Worm (Caenorhabditis elegans) whole organism, midembryonic: ENCODE measurements around the gene CD4.8.

Experiments
- T22C8.4 ChIP-seq: fragments of 200-800 bp; sonication (Bioruptor generic); IDR thresholded peaks from 2 replicates; pipeline ENCODE4 v1.3.6; 2022; ENCODE audit warnings: missing genetic modification characterization, missing compliant biosample characterization
- cog-1 ChIP-seq: sonication (generic microtip); optimal IDR thresholded peaks from 2 replicates; lab custom pipeline; 2016; ENCODE audit warnings: missing genetic modification characterization, missing compliant biosample characterization
- flt-1 ChIP-seq: fragments of 200-800 bp; sonication (Bioruptor generic); IDR thresholded peaks from 2 replicates; pipeline ENCODE4 v1.3.6; 2022; ENCODE audit warnings: missing genetic modification characterization, missing compliant biosample characterization
- klf-2 ChIP-seq: fragments of 200-800 bp; sonication (Bioruptor generic); conservative IDR thresholded peaks from 2 replicates; pipeline ENCODE4 v1.3.6; 2022; ENCODE audit warnings: missing genetic modification reagents, missing genetic modification characterization, missing compliant biosample characterization
- med-1 ChIP-seq: sonication (generic microtip); optimal IDR thresholded peaks from 2 replicates; lab custom pipeline; 2017; ENCODE audit warnings: missing genetic modification characterization, mild to moderate bottlenecking, missing compliant biosample characterization, antibody characterized with exemption, missing genetic modification reagents; ENCODE audit not compliant: insufficient read depth
- ref-1 ChIP-seq: fragments of 200-800 bp; sonication (Bioruptor generic); conservative IDR thresholded peaks from 2 replicates; pipeline ENCODE4 v1.3.6; 2022; ENCODE audit warnings: missing genetic modification reagents, missing genetic modification characterization, missing compliant biosample characterization
- tab-1 ChIP-seq: fragments of 200-800 bp; sonication (Bioruptor generic); IDR thresholded peaks from 2 replicates; pipeline ENCODE4 v1.3.6; 2022; ENCODE audit warnings: missing genetic modification characterization, missing compliant biosample characterization
- ztf-23 ChIP-seq: fragments of 200-800 bp; sonication (Bioruptor generic); IDR thresholded peaks from 2 replicates; pipeline ENCODE4 v1.3.6; 2022; ENCODE audit warnings: missing genetic modification reagents, missing genetic modification characterization, missing compliant biosample characterization
- ztf-29 ChIP-seq: fragments of 200-800 bp; sonication (Bioruptor generic); IDR thresholded peaks from 2 replicates; pipeline ENCODE4 v1.3.6; 2022; ENCODE audit warnings: missing genetic modification reagents, missing genetic modification characterization, missing compliant biosample characterization

Gene CD4.8

ce11 chrV:5614724-5615123, 13.6 kb upstream of the CD4.8 start, which contains the start of gene M03E7.3:
Gene M03E7.3, plus strand, starts transcription at chrV:5615024.
- no peak for TF ChIP-seq T22C8.4
- TF ChIP-seq ztf-23: no peak
- no peak for TF ChIP-seq flt-1 (GFP tag; lab: Robert Waterston, UW)
- no peak for TF ChIP-seq med-1 (GFP tag; lab: Kevin White, UChicago)
- TF ChIP-seq cog-1 (tag; lab: Kevin White, UChicago): no peak
- TF ChIP-seq ref-1 (GFP tag; lab: Robert Waterston, UW): no peak
- no peak for TF ChIP-seq klf-2 (GFP tag; lab: Robert Waterston, UW)
- TF ChIP-seq tab-1 (GFP tag; lab: Robert Waterston, UW): no peak
- TF ChIP-seq ztf-29: no peak

ce11 chrV:5613109-5613508, 11.9 kb upstream of the CD4.8 start, which contains the start of gene lrpc-1:
Gene lrpc-1, minus strand, starts transcription at chrV:5613209.
- TF ChIP-seq med-1 (GFP tag; lab: Kevin White, UChicago): no peak
- 0 out of 2 replicates have a peak, but pooled peaks have one; percentile 13 for TF ChIP-seq ztf-23

DNA sequence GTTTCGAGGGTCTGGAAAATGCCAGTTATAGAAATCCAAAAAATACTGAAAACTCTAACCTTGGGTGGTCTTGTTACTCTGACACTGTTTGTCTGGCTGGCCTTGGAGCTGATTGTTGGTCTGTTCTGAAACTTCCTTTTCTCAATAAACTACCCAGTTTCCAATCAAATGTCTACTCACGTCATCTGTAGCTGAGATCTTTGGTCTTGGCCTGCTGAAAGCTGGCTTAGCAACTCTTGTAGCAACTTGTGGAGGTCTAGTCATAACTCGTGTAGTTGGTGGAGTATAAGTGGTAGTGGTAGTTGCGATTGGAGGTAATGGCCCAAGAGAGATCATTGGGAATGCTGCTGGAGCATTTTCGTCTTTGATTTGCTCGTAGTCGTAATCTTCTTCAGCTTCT, 9.0 kb upstream of the CD4.8 start:
- no peak for TF ChIP-seq cog-1 (tag; lab: Kevin White, UChicago)
- no peak for TF ChIP-seq T22C8.4
- TF ChIP-seq med-1 (GFP tag; lab: Kevin White, UChicago): no peak
- TF ChIP-seq flt-1 (GFP tag; lab: Robert Waterston, UW): no peak
- TF ChIP-seq ztf-23: no peak

DNA sequence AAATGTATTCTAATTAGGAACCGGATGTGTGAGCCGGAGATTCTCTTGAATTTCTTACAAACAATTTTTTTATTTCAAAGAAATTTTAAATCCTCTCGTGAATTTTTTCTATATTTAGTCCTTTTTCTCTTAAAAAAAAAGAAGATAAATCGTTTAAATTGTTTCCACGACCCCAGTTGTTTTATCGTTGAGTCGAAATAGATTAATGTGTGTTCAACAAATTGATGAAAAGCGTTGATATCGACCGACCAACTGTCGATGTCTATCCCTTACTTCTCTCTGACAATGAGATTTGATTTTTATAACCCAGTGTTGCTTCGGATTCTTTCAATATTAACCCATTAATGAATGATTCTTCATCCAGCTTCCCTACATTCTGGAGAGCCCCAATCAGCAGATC, 5.1 kb upstream of the CD4.8 start, which contains the start of gene CD4.1:
Gene CD4.1, plus strand, starts transcription at position 301 of the 400 bp plus-strand sequence.
- TF ChIP-seq med-1 (GFP tag; lab: Kevin White, UChicago): no peak
- no peak for TF ChIP-seq ztf-23
- no peak for TF ChIP-seq T22C8.4
- TF ChIP-seq ztf-29: no peak
- TF ChIP-seq ref-1 (GFP tag; lab: Robert Waterston, UW): no peak
- TF ChIP-seq tab-1 (GFP tag; lab: Robert Waterston, UW): no peak
- no peak for TF ChIP-seq flt-1 (GFP tag; lab: Robert Waterston, UW)

DNA sequence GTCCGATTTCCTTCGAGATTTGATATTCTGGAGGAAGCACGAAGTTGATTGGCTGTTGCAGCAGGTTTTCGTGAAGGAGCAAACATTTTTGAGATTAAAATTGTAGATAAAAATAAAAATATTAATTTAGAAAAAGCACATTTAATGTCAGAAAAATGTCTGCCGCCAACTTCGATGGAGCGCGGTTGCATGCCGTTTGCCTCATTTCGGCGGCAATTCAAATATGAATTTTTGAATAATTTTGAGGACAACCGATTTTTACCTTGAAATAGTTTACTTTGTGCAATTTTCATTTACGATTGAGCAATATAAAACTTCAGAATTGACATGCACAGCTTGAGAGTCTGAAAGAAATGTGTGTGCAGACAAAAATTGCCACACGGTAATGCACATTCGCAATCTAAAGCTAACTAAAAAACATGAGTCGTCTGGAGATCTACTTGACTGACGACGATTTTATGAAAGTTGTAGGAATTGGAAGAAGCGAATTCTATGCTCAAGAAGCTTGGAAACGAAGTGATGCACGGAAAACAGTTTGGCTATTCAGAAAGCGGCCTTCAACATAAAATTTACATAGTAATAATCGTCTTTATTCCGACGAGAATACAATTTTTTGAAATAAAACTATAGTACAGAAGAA, 4.7 kb downstream of the CD4.8 start, which contains the start of gene zhit-1:
Gene zhit-1, minus strand, starts transcription at position 161 of the 640 bp plus-strand sequence.
- TF ChIP-seq klf-2 (GFP tag; lab: Robert Waterston, UW) (no peak), med-1 (GFP tag; lab: Kevin White, UChicago) (no peak), flt-1 (GFP tag; lab: Robert Waterston, UW) (no peak), T22C8.4 (no peak), tab-1 (GFP tag; lab: Robert Waterston, UW) (no peak), ztf-29 (no peak), ztf-23 (no peak), ref-1 (GFP tag; lab: Robert Waterston, UW) (no peak), cog-1 (tag; lab: Kevin White, UChicago) (no peak)

ce11 chrV:5594315-5594714, 6.8 kb downstream of the CD4.8 start, which contains the start of gene crn-2:
Gene crn-2, plus strand, starts transcription at chrV:5594615.
- no peak for TF ChIP-seq flt-1 (GFP tag; lab: Robert Waterston, UW)
- TF ChIP-seq ztf-23: no peak
- no peak for TF ChIP-seq cog-1 (tag; lab: Kevin White, UChicago)
- TF ChIP-seq tab-1 (GFP tag; lab: Robert Waterston, UW): no peak
- TF ChIP-seq ref-1 (GFP tag; lab: Robert Waterston, UW): no peak
- no peak for TF ChIP-seq T22C8.4
- no peak for TF ChIP-seq klf-2 (GFP tag; lab: Robert Waterston, UW)
- TF ChIP-seq ztf-29: no peak
- no peak for TF ChIP-seq med-1 (GFP tag; lab: Kevin White, UChicago)

DNA sequence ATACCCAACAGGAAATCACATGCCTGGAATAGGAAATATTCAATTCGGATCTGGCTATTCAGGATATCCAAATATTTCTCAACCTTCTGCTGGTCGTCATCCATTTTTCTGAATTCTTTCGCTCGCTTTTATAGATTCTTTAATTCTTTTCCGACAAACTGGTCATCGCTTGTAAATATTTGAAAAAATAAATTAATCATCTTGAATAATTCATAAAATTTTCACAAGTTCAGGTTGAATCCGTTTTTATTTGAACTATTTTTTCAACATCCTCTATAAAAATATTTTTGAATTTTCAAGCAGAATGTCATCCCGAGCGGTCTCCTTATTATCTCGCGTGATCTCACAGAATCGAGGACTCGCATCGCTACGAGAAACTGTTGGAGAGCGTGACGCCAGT, 7.8 kb downstream of the CD4.8 start, which contains the start of gene mrpl-48:
Gene mrpl-48, plus strand, starts transcription at position 301 of the 400 bp plus-strand sequence.
- TF ChIP-seq T22C8.4 (no peak), tab-1 (GFP tag; lab: Robert Waterston, UW) (no peak), klf-2 (GFP tag; lab: Robert Waterston, UW) (no peak)

DNA sequence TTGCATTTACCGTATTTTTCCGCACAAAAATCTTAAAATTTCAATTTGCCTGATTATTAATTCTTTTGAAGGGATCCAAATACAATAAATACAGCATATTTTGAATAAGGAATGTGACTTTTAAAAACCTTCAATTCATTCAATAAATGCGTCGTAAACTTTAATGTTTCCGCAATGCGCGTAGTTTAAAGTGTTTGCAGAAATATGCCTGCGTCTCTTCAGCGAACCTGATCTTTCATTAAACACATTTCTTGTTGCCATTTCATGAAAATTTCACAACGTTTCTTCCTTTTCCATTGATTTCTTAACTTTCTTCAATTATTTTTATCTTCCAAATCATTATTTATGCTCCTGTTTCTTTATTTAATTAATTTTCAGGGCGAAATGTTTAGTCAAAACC, 8.8 kb downstream of the CD4.8 start, which contains the start of gene vps-37:
Gene vps-37, plus strand, starts transcription at position 378 of the 400 bp plus-strand sequence.
- TF ChIP-seq ref-1 (GFP tag; lab: Robert Waterston, UW) (no peak), ztf-23 (peak; percentile 41; the same call in 1 of the 2 replicates), ztf-29 (no peak), tab-1 (GFP tag; lab: Robert Waterston, UW) (peak; percentile 12; the same call in 1 of the 2 replicates), T22C8.4 (no peak), med-1 (GFP tag; lab: Kevin White, UChicago) (no peak), klf-2 (GFP tag; lab: Robert Waterston, UW) (no peak), cog-1 (tag; lab: Kevin White, UChicago) (peak; percentile 45), flt-1 (GFP tag; lab: Robert Waterston, UW) (0 out of 2 replicates have a peak, but pooled peaks have one; percentile 59)

ce11 chrV:5591887-5592286, 9.3 kb downstream of the CD4.8 start:
- TF ChIP-seq flt-1 (GFP tag; lab: Robert Waterston, UW): no peak
- no peak for TF ChIP-seq med-1 (GFP tag; lab: Kevin White, UChicago)
- TF ChIP-seq cog-1 (tag; lab: Kevin White, UChicago): no peak
- no peak for TF ChIP-seq ref-1 (GFP tag; lab: Robert Waterston, UW)
- TF ChIP-seq klf-2 (GFP tag; lab: Robert Waterston, UW): no peak
- TF ChIP-seq T22C8.4: no peak
- no peak for TF ChIP-seq ztf-29
- TF ChIP-seq ztf-23: no peak

DNA sequence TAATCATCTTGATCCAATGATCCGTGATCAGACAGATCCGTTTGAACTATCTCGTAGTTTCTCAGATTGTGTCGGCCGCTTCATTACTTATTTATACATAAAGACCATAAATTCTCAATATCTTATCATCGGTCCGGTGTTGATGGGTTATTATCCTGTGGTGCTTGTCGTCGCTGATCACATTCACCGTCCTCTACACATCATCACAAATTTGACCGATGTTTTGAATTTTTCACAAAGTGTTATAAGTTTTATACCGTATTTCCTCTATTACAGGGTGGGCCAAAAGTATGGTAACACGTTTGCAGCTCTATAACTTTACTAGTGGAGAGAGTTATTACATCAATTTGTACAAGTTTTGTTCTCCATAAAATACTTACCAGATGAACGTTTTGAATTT, 13.2 kb downstream of the CD4.8 start:
- no peak for TF ChIP-seq med-1 (GFP tag; lab: Kevin White, UChicago)
- no peak for TF ChIP-seq T22C8.4
